Worm (Caenorhabditis elegans): ENCODE data around the gene nspe-8.

DNA sequence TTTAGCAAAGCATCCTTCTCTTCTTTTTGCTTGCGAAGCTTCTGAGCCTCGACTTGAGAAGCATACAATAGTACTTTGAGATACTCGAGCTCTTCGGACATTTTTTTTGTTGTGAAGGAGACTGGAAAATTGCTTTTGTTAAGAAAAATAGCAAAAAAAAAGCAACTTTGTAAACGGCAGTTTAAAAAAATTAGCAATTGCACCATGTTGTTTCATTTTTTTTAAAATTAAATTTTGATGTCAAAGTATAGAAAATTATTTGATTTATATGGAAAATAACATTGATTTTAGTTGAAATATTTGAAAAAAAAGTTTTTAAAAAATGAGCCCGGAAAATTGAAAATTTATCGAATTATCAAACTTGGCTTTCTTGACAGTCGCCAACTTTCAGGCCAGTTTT, 47.1 kb downstream of the nspe-8 start, which contains the start of gene Y38E10A.3:
- TF ChIP-seq ztf-29 (GFP tag; IDR thresholded peaks at IDR 0.05) (no peak), tab-1 (GFP tag; IDR thresholded peaks at IDR 0.05) (no peak), flt-1 (GFP tag; IDR thresholded peaks at IDR 0.05) (no peak), ref-1 (GFP tag; conservative IDR thresholded peaks at IDR 0.05) (no peak), med-1 (GFP tag; optimal IDR thresholded peaks at IDR 0.05; ENCODE audit: insufficient read depth) (no peak), T22C8.4 (GFP tag; IDR thresholded peaks at IDR 0.05) (no peak), cog-1 (tag; optimal IDR thresholded peaks at IDR 0.05) (no peak), klf-2 (GFP tag; conservative IDR thresholded peaks at IDR 0.05) (no peak)

All from whole organism, midembryonic.